Worm (Caenorhabditis elegans): Measurements from ENCODE around the gene F14H12.6.

The F14H12.6 gene

ce11 chrX:4368800-4369199, 11.4 kb upstream of the F14H12.6 start, which contains the start of gene R160.4:
R160.4 (minus strand) TSS chrX:4368900.
- TF ChIP-seq fax-1 (tag; optimal IDR thresholded peaks at IDR 0.05) (no peak), unc-86 (tag; optimal IDR thresholded peaks at IDR 0.05) (no peak), pros-1 (tag; optimal IDR thresholded peaks at IDR 0.05) (no peak), npax-4 (tag; optimal IDR thresholded peaks at IDR 0.05) (no peak), ama-1 (optimal IDR thresholded peaks at IDR 0.05) (no peak), mec-3 (tag; optimal IDR thresholded peaks at IDR 0.05; ENCODE audit: borderline replicate concordance) (no peak), hlh-30 (tag; optimal IDR thresholded peaks at IDR 0.05; ENCODE audit: insufficient read depth) (no peak), sox-4 (tag; optimal IDR thresholded peaks at IDR 0.05) (no peak), ceh-2 (tag; optimal IDR thresholded peaks at IDR 0.05) (no peak), zip-5 (tag; optimal IDR thresholded peaks at IDR 0.05) (no peak), gmeb-2 (tag; optimal IDR thresholded peaks at IDR 0.05) (no peak), elt-4 (tag; optimal IDR thresholded peaks at IDR 0.05) (no peak), ahr-1 (tag; optimal IDR thresholded peaks at IDR 0.05) (no peak), hlh-8 (tag; optimal IDR thresholded peaks at IDR 0.05) (no peak), pax-1 (tag; optimal IDR thresholded peaks at IDR 0.05) (no peak), syd-9 (tag; optimal IDR thresholded peaks at IDR 0.05) (no peak), tbx-2 (tag; optimal IDR thresholded peaks at IDR 0.05) (no peak), pqm-1 (tag; optimal IDR thresholded peaks at IDR 0.05) (no peak), pha-4 (tag; optimal IDR thresholded peaks at IDR 0.05) (no peak)

ce11 chrX:4367414-4367813, 10.0 kb upstream of the F14H12.6 start, which contains the start of gene R160.10:
R160.10 (minus strand) TSS chrX:4367514.
- TF ChIP-seq pat-9 (tag; optimal IDR thresholded peaks at IDR 0.05) (no peak), rnt-1 (tag; optimal IDR thresholded peaks at IDR 0.05) (no peak), dve-1 (tag; optimal IDR thresholded peaks at IDR 0.05) (no peak), elt-4 (tag; optimal IDR thresholded peaks at IDR 0.05) (no peak), ceh-22 (tag; optimal IDR thresholded peaks at IDR 0.05) (no peak)

ce11 chrX:4366231-4366630, 8.9 kb upstream of the F14H12.6 start, which contains the start of gene R160.3:
R160.3 (minus strand) TSS chrX:4366331.
- TF ChIP-seq ztf-16 (tag; optimal IDR thresholded peaks at IDR 0.05) (no peak), ceh-30 (tag; optimal IDR thresholded peaks at IDR 0.05) (no peak), ref-2 (tag; optimal IDR thresholded peaks at IDR 0.05) (no peak), tbx-2 (tag; optimal IDR thresholded peaks at IDR 0.05) (no peak), pros-1 (tag; optimal IDR thresholded peaks at IDR 0.05) (no peak), eyg-1 (tag; optimal IDR thresholded peaks at IDR 0.05) (no peak), pag-3 (tag; optimal IDR thresholded peaks at IDR 0.05; ENCODE audit: borderline replicate concordance) (no peak), unc-42 (tag; optimal IDR thresholded peaks at IDR 0.05) (no peak), T23F11.4 (GFP tag; optimal IDR thresholded peaks at IDR 0.05) (no peak), pha-2 (tag; optimal IDR thresholded peaks at IDR 0.05) (no peak), lim-6 (tag; optimal IDR thresholded peaks at IDR 0.05) (no peak), ceh-34 (tag; optimal IDR thresholded peaks at IDR 0.05) (no peak), nhr-232 (tag; optimal IDR thresholded peaks at IDR 0.05) (no peak), ceh-22 (tag; optimal IDR thresholded peaks at IDR 0.05) (no peak), ahr-1 (tag; optimal IDR thresholded peaks at IDR 0.05) (no peak), mec-3 (tag; optimal IDR thresholded peaks at IDR 0.05; ENCODE audit: borderline replicate concordance) (no peak), pat-9 (tag; optimal IDR thresholded peaks at IDR 0.05) (no peak)

ce11 chrX:4364877-4365276, 7.5 kb upstream of the F14H12.6 start, which contains the start of gene F14H12.8:
F14H12.8 (minus strand) TSS chrX:4364977.
- TF ChIP-seq unc-86 (tag; optimal IDR thresholded peaks at IDR 0.05) (no peak), fax-1 (tag; optimal IDR thresholded peaks at IDR 0.05) (no peak), elt-4 (tag; optimal IDR thresholded peaks at IDR 0.05) (no peak), ttx-3 (tag; optimal IDR thresholded peaks at IDR 0.05) (no peak), nfya-1 (tag; optimal IDR thresholded peaks at IDR 0.05) (no peak), ceh-18 (tag; optimal IDR thresholded peaks at IDR 0.05) (no peak), dmd-4 (tag; optimal IDR thresholded peaks at IDR 0.05; ENCODE audit: borderline replicate concordance) (no peak), ceh-14 (tag; optimal IDR thresholded peaks at IDR 0.05) (no peak), hlh-15 (tag; optimal IDR thresholded peaks at IDR 0.05) (no peak), rnt-1 (tag; optimal IDR thresholded peaks at IDR 0.05) (no peak), ceh-19 (GFP tag; optimal IDR thresholded peaks at IDR 0.05) (no peak), sdc-2 (tag; optimal IDR thresholded peaks at IDR 0.05) (no peak), hlh-8 (tag; optimal IDR thresholded peaks at IDR 0.05) (no peak), ref-2 (tag; optimal IDR thresholded peaks at IDR 0.05) (no peak), unc-3 (GFP tag; conservative IDR thresholded peaks at IDR 0.05) (no peak), unc-3 (tag; optimal IDR thresholded peaks at IDR 0.05) (no peak)
